Fruit fly (Drosophila melanogaster) whole organism, embryonic: ENCODE measurements around the gene Bx.

Experiments used
- Abd-B ChIP-seq: fragments of 200-800 bp; sonication (Bioruptor generic); optimal IDR thresholded peaks from 2 replicates; lab custom pipeline; 2018; ENCODE audit warnings: missing biosample characterization, mild to moderate bottlenecking, missing genetic modification characterization, moderate library complexity
- Ada2b ChIP-seq: fragments of 200-800 bp; sonication (Bioruptor generic); IDR thresholded peaks from 2 replicates; pipeline ENCODE4 v1.3.6; 2022; ENCODE audit warnings: missing biosample characterization, missing genetic modification characterization
- Atf6 ChIP-seq: fragments of 200-800 bp; sonication (Bioruptor generic); IDR thresholded peaks from 2 replicates; pipeline ENCODE4 v1.3.6; 2022; ENCODE audit warnings: missing biosample characterization, missing genetic modification characterization
- B-H2 ChIP-seq: fragments of 200-800 bp; sonication (Bioruptor generic); optimal IDR thresholded peaks from 2 replicates; lab custom pipeline; 2018; ENCODE audit warnings: missing biosample characterization, mild to moderate bottlenecking, missing genetic modification characterization
- CG10565 ChIP-seq: fragments of 200-800 bp; sonication (Bioruptor generic); optimal IDR thresholded peaks from 3 replicates; lab custom pipeline; 2016; ENCODE audit warnings: missing biosample characterization, mild to moderate bottlenecking, missing genetic modification characterization
- CG10654 ChIP-seq: fragments of 200-800 bp; sonication (Bioruptor generic); optimal IDR thresholded peaks from 2 replicates; lab custom pipeline; 2016; ENCODE audit warnings: missing biosample characterization, missing genetic modification characterization
- CG11085 ChIP-seq: fragments of 200-800 bp; sonication (Bioruptor generic); IDR thresholded peaks from 2 replicates; pipeline ENCODE4 v1.3.6; 2022; ENCODE audit warnings: missing biosample characterization, missing genetic modification characterization
- CG11093 ChIP-seq: fragments of 200-800 bp; sonication (Bioruptor generic); IDR thresholded peaks from 3 replicates; pipeline ENCODE4 v1.3.6; 2022; ENCODE audit warnings: missing biosample characterization, missing genetic modification characterization
- CG12236 ChIP-seq: fragments of 200-800 bp; sonication (Bioruptor generic); optimal IDR thresholded peaks from 2 replicates; lab custom pipeline; 2016; ENCODE audit warnings: missing biosample characterization, missing genetic modification characterization
- CG12769 ChIP-seq: fragments of 200-800 bp; sonication (Bioruptor generic); optimal IDR thresholded peaks from 2 replicates; lab custom pipeline; 2019; ENCODE audit warnings: missing biosample characterization, mild to moderate bottlenecking, missing genetic modification characterization, moderate library complexity
- CG1529 ChIP-seq: fragments of 200-800 bp; sonication (Bioruptor generic); optimal IDR thresholded peaks from 3 replicates; lab custom pipeline; 2018; ENCODE audit warnings: missing biosample characterization, missing genetic modification characterization
- CG15514 ChIP-seq: fragments of 200-800 bp; sonication (Bioruptor generic); optimal IDR thresholded peaks from 3 replicates; lab custom pipeline; 2017; ENCODE audit warnings: missing biosample characterization, missing genetic modification characterization, mild to moderate bottlenecking, moderate library complexity, missing genetic modification reagents
- CG15601 ChIP-seq: fragments of 200-800 bp; sonication (Bioruptor generic); optimal IDR thresholded peaks from 3 replicates; lab custom pipeline; 2019; ENCODE audit warnings: missing biosample characterization, mild to moderate bottlenecking, missing genetic modification characterization, moderate library complexity
- CG16779 ChIP-seq: fragments of 200-800 bp; sonication (Bioruptor generic); IDR thresholded peaks from 2 replicates; pipeline ENCODE4 v1.3.6; 2022; ENCODE audit warnings: missing biosample characterization, missing genetic modification characterization
- CG16813 ChIP-seq: fragments of 200-800 bp; sonication (Bioruptor generic); IDR thresholded peaks from 3 replicates; pipeline ENCODE4 v1.3.6; 2022; ENCODE audit warnings: missing biosample characterization, missing genetic modification characterization; ENCODE audit not compliant: partially characterized antibody
- CG16815 ChIP-seq: fragments of 200-800 bp; sonication (Bioruptor generic); optimal IDR thresholded peaks from 3 replicates; lab custom pipeline; 2017; ENCODE audit warnings: missing biosample characterization, mild to moderate bottlenecking, missing genetic modification characterization
- CG17359 ChIP-seq: fragments of 200-800 bp; sonication (Bioruptor generic); optimal IDR thresholded peaks from 3 replicates; lab custom pipeline; 2018; ENCODE audit warnings: missing biosample characterization, mild to moderate bottlenecking, missing genetic modification characterization, moderate library complexity
- CG2129 ChIP-seq: fragments of 200-800 bp; sonication (Bioruptor generic); IDR thresholded peaks from 2 replicates; pipeline ENCODE4 v1.3.6; 2022; ENCODE audit warnings: missing biosample characterization, missing genetic modification characterization; ENCODE audit not compliant: partially characterized antibody
- CG30403 ChIP-seq: fragments of 200-800 bp; sonication (Bioruptor generic); optimal IDR thresholded peaks from 3 replicates; lab custom pipeline; 2016; ENCODE audit warnings: missing biosample characterization, missing genetic modification characterization
- CG3407 ChIP-seq: fragments of 200-800 bp; sonication (Bioruptor generic); optimal IDR thresholded peaks from 2 replicates; lab custom pipeline; 2018; ENCODE audit warnings: missing biosample characterization, mild to moderate bottlenecking, missing genetic modification characterization
- CG4730 ChIP-seq: fragments of 200-800 bp; sonication (Bioruptor generic); IDR thresholded peaks from 2 replicates; pipeline ENCODE4 v1.3.6; 2022; ENCODE audit warnings: missing biosample characterization, missing genetic modification characterization
- CG4854 ChIP-seq: fragments of 200-800 bp; sonication (Bioruptor generic); optimal IDR thresholded peaks from 2 replicates; lab custom pipeline; 2016; ENCODE audit warnings: missing biosample characterization, missing genetic modification characterization, inconsistent platforms
- CG6254 ChIP-seq: fragments of 200-800 bp; sonication (Bioruptor generic); optimal IDR thresholded peaks from 3 replicates; lab custom pipeline; 2017; ENCODE audit warnings: mild to moderate bottlenecking, missing biosample characterization, missing genetic modification reagents, missing genetic modification characterization
- CG6813 ChIP-seq: fragments of 200-800 bp; sonication (Bioruptor generic); optimal IDR thresholded peaks from 2 replicates; lab custom pipeline; 2017; ENCODE audit warnings: missing biosample characterization, missing genetic modification characterization, mild to moderate bottlenecking, moderate library complexity, missing genetic modification reagents
- CG7556 ChIP-seq: fragments of 200-800 bp; sonication (Bioruptor generic); optimal IDR thresholded peaks from 2 replicates; lab custom pipeline; 2017; ENCODE audit warnings: missing biosample characterization, mild to moderate bottlenecking, missing genetic modification characterization
- CG8765 ChIP-seq: fragments of 200-800 bp; sonication (Bioruptor generic); IDR thresholded peaks from 2 replicates; pipeline ENCODE4 v1.3.6; 2022; ENCODE audit warnings: missing biosample characterization, missing genetic modification characterization
- Dll ChIP-seq: fragments of 200-800 bp; sonication (Bioruptor generic); IDR thresholded peaks from 4 replicates; pipeline ENCODE4 v1.3.6; 2022; ENCODE audit warnings: missing biosample characterization, missing genetic modification characterization; ENCODE audit not compliant: partially characterized antibody
- Elba2 ChIP-seq: fragments of 200-800 bp; sonication (Bioruptor generic); optimal IDR thresholded peaks from 3 replicates; lab custom pipeline; 2016; ENCODE audit warnings: missing biosample characterization, missing genetic modification characterization
- Hr51 ChIP-seq, 2 experiments: fragments of 200-800 bp; sonication (Bioruptor generic); optimal IDR thresholded peaks; 2 replicates in 1 of 2; 3 replicates in 1 of 2; lab custom pipeline; 2016 to 2018; ENCODE audit warnings: missing biosample characterization in 2 of 2, missing genetic modification characterization in 2 of 2, mild to moderate bottlenecking in 1 of 2, moderate library complexity in 1 of 2
- Nf-YA ChIP-seq: fragments of 200-800 bp; sonication (Bioruptor generic); IDR thresholded peaks from 2 replicates; pipeline ENCODE4 v1.3.6; 2022; ENCODE audit warnings: missing biosample characterization, missing genetic modification characterization
- Spps ChIP-seq: fragments of 200-800 bp; sonication (Bioruptor generic); optimal IDR thresholded peaks from 2 replicates; lab custom pipeline; 2018; ENCODE audit warnings: missing biosample characterization, mild to moderate bottlenecking, missing genetic modification characterization
- Sry-β ChIP-seq: fragments of 200-800 bp; sonication (Bioruptor generic); optimal IDR thresholded peaks from 2 replicates; lab custom pipeline; 2018; ENCODE audit warnings: missing biosample characterization, mild to moderate bottlenecking, missing genetic modification characterization, moderate library complexity
- Xrp1 ChIP-seq: fragments of 200-800 bp; sonication (Bioruptor generic); IDR thresholded peaks from 2 replicates; pipeline ENCODE4 v1.3.6; 2022; ENCODE audit warnings: missing biosample characterization, missing genetic modification characterization
- danr ChIP-seq: fragments of 200-800 bp; sonication (Bioruptor generic); IDR thresholded peaks from 2 replicates; pipeline ENCODE4 v1.3.6; 2022; ENCODE audit warnings: missing biosample characterization, missing genetic modification characterization
- dati ChIP-seq: fragments of 200-800 bp; sonication (Bioruptor generic); IDR thresholded peaks from 2 replicates; pipeline ENCODE4 v1.3.6; 2022; ENCODE audit warnings: missing biosample characterization, missing genetic modification characterization
- ind ChIP-seq: fragments of 200-800 bp; sonication (Bioruptor generic); optimal IDR thresholded peaks from 3 replicates; lab custom pipeline; 2016; ENCODE audit warnings: missing biosample characterization, missing genetic modification characterization
- knrl ChIP-seq: fragments of 200-800 bp; sonication (Bioruptor generic); IDR thresholded peaks from 3 replicates; pipeline ENCODE4 v1.3.6; 2022; ENCODE audit warnings: missing biosample characterization, missing genetic modification characterization; ENCODE audit not compliant: partially characterized antibody
- nerfin-1 ChIP-seq: fragments of 200-800 bp; sonication (Bioruptor generic); optimal IDR thresholded peaks from 3 replicates; lab custom pipeline; 2019; ENCODE audit warnings: missing biosample characterization, mild to moderate bottlenecking, missing genetic modification characterization, moderate library complexity
- peb ChIP-seq: fragments of 200-800 bp; sonication (Bioruptor generic); IDR thresholded peaks from 2 replicates; pipeline ENCODE4 v1.3.6; 2022; ENCODE audit warnings: missing biosample characterization, missing genetic modification characterization
- pfk ChIP-seq: fragments of 200-800 bp; sonication (Bioruptor generic); optimal IDR thresholded peaks from 2 replicates; lab custom pipeline; 2018; ENCODE audit warnings: missing biosample characterization, mild to moderate bottlenecking, missing genetic modification characterization, moderate library complexity
- row ChIP-seq: fragments of 200-800 bp; sonication (Bioruptor generic); IDR thresholded peaks from 3 replicates; pipeline ENCODE4 v1.3.6; 2022; ENCODE audit warnings: missing biosample characterization, missing genetic modification characterization
- sd ChIP-seq: fragments of 200-800 bp; sonication (Bioruptor generic); optimal IDR thresholded peaks from 3 replicates; lab custom pipeline; 2018; ENCODE audit warnings: missing biosample characterization, mild to moderate bottlenecking, missing genetic modification characterization, moderate library complexity
- shn ChIP-seq: fragments of 200-800 bp; sonication (Bioruptor generic); optimal IDR thresholded peaks from 3 replicates; lab custom pipeline; 2016; ENCODE audit warnings: missing biosample characterization, missing genetic modification characterization
- stc ChIP-seq: fragments of 200-800 bp; sonication (Bioruptor generic); IDR thresholded peaks from 2 replicates; pipeline ENCODE4 v1.3.6; 2022; ENCODE audit warnings: missing biosample characterization, missing genetic modification characterization
- toy ChIP-seq: fragments of 200-800 bp; sonication (Bioruptor generic); IDR thresholded peaks from 2 replicates; pipeline ENCODE4 v1.3.6; 2022; ENCODE audit warnings: missing biosample characterization, missing genetic modification characterization
- zen ChIP-seq: fragments of 200-800 bp; sonication (Bioruptor generic); optimal IDR thresholded peaks from 3 replicates; lab custom pipeline; 2018; ENCODE audit warnings: missing biosample characterization, mild to moderate bottlenecking, missing genetic modification characterization, moderate library complexity
- zf30C ChIP-seq: fragments of 200-800 bp; sonication (Bioruptor generic); optimal IDR thresholded peaks from 3 replicates; lab custom pipeline; 2018; ENCODE audit warnings: missing biosample characterization, mild to moderate bottlenecking, missing genetic modification characterization

The Bx gene

DNA sequence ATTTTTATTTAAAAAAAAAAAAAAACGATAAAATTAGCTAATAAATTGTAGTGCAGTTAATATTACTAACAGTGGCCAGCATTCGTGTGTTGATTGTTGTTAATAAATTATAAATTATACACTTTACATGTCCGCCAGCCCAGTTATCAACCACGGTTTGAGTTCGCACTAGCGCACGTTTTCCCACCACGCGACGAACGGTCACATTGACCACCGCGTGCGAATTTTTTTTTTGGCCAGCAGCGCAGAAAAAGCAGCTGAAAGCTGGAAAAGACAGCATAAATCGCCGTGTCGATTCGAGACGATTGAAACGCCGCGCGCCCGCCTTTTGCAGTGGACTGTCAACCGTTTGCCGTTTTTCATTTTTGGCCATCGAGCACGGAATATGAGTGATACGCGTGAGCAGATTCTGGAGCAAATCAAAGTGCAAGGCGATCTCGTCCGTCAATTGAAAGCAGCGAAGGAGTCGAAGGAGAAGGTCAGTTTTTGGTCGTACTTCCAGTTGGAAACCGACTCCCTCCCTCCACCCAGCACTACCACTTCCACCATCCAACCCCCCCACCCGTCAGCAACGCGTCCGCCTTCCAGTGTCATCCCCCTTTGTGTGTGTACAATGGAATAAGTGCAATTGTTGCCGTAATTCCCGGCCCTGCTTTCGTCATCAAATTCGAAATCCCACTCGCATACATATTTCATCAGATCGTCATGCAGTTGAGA, at the start of gene Bx, which contains the start of gene HisRS (continued):
- peak; percentile 6 for TF ChIP-seq pfk (GFP tag; lab: Kevin White, UChicago)
- no peak for TF ChIP-seq Dll
- 0 out of 3 replicates have a peak, but pooled peaks have one; percentile 23 for TF ChIP-seq row (GFP tag; lab: Robert Waterston, UW)
- peak; percentile 42 for TF ChIP-seq CG15514 (GFP tag; lab: Kevin White, UChicago)
- peak; percentile 28; the same call in 1 of the 3 replicates for TF ChIP-seq CG16813 (GFP tag; lab: Robert Waterston, UW)
- TF ChIP-seq Spps (tag; lab: Kevin White, UChicago) = no peak
- peak; percentile 35; the same call in 1 of the 3 replicates for TF ChIP-seq knrl
- TF ChIP-seq B-H2 (GFP tag; lab: Kevin White, UChicago) = peak; percentile 21
- TF ChIP-seq Abd-B (GFP tag; lab: Kevin White, UChicago) = peak; percentile 19

DNA sequence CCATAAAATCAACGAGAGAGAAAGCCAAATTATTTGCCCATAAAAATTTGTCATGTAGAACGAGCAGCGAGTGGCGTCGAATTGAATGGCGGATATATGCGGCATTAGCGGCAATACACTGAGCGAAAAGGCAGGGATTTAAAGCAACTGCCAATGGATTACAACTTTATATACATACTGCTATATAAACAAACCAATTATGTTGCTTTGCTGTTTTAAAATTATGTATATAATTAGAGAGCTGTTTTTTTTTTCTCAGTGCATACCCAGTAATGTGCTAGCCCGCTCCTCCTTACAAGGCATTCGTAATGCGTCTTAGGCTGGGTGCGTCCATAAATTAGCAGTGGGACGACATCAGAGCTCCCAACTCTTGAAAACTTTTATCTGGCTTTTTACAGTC, 47.3 kb upstream of the Bx start:
- TF ChIP-seq CG10565 (GFP tag; lab: Kevin White, UChicago) (no peak), CG11085 (no peak), Abd-B (GFP tag; lab: Kevin White, UChicago) (peak; percentile 13), Ada2b (GFP tag; lab: Robert Waterston, UW) (peak; percentile 43; the same call in 1 of the 2 replicates), Sry-β (GFP tag; lab: Kevin White, UChicago) (no peak), CG16779 (GFP tag; lab: Robert Waterston, UW) (no peak), Dll (no peak), zf30C (GFP tag; lab: Kevin White, UChicago) (no peak), CG10654 (GFP tag; lab: Kevin White, UChicago) (no peak), sd (no peak), peb (GFP tag; lab: Robert Waterston, UW) (no peak), danr (no peak), CG11093 (GFP tag; lab: Robert Waterston, UW) (no peak), Atf6 (peak; percentile 42), CG16815 (GFP tag; lab: Kevin White, UChicago) (no peak), shn (no peak), CG12769 (tag; lab: Kevin White, UChicago) (no peak), CG30403 (GFP tag; lab: Kevin White, UChicago) (peak; percentile 2), Xrp1 (no peak), dati (GFP tag; lab: Robert Waterston, UW) (no peak), CG4854 (GFP tag; lab: Kevin White, UChicago) (no peak), CG6254 (GFP tag; lab: Kevin White, UChicago) (no peak), ind (GFP tag; lab: Kevin White, UChicago) (peak; percentile 33), Nf-YA (no peak), Hr51 (GFP tag; optimal IDR thresholded peaks at IDR 0.05; lab: Kevin White, UChicago) (peak in 1 of 2 experiments; percentile 14), CG1529 (GFP tag; lab: Kevin White, UChicago) (no peak), row (GFP tag; lab: Robert Waterston, UW) (peak; percentile 56), zen (tag; lab: Kevin White, UChicago) (no peak), CG17359 (tag; lab: Kevin White, UChicago) (peak; percentile 12), CG4730 (GFP tag; lab: Robert Waterston, UW) (no peak), Elba2 (GFP tag; lab: Kevin White, UChicago) (no peak), toy (no peak), CG7556 (GFP tag; lab: Kevin White, UChicago) (peak; percentile 32), CG6813 (GFP tag; lab: Kevin White, UChicago) (no peak), CG12236 (GFP tag; lab: Kevin White, UChicago) (no peak), CG15601 (tag; lab: Kevin White, UChicago) (no peak), nerfin-1 (no peak), CG8765 (GFP tag; lab: Robert Waterston, UW) (no peak), stc (GFP tag; lab: Robert Waterston, UW) (no peak), CG3407 (GFP tag; lab: Kevin White, UChicago) (no peak), CG2129 (no peak)
